Worm (Caenorhabditis elegans) whole organism, mixed stage, embryonic: ENCODE data around the gene F34H10.4.

Source experiments
- ham-2 ChIP-seq: fragments of 200-800 bp; sonication (Bioruptor generic); optimal IDR thresholded peaks from 2 replicates; lab custom pipeline; 2018; ENCODE audit warnings: mild to moderate bottlenecking, missing genetic modification characterization, missing compliant biosample characterization
- lin-13 ChIP-seq: fragments of 150-350 bp; optimal IDR thresholded peaks from 2 replicates; lab custom pipeline; 2014; ENCODE audit warnings: missing biosample characterization, missing genetic modification characterization
- mab-5 ChIP-seq: fragments of 150-350 bp; optimal IDR thresholded peaks from 2 replicates; lab custom pipeline; 2014; ENCODE audit warnings: missing biosample characterization, missing genetic modification characterization
- nhr-28 ChIP-seq: fragments of 150-350 bp; optimal IDR thresholded peaks from 2 replicates; lab custom pipeline; 2014; ENCODE audit warnings: missing biosample characterization, missing genetic modification characterization

- TF ChIP-seq nhr-28 (tag; lab: Kevin White, UChicago) (no peak), ham-2 (GFP tag; lab: Kevin White, UChicago) (no peak), mab-5 (no peak), lin-13 (tag; lab: Kevin White, UChicago) (no peak)
These were observed 24.9 kb downstream of the F34H10.4 start for ce11 chrX:9673228-9673627.
